Worm (Caenorhabditis elegans): ENCODE data around the gene lat-2.

DNA sequence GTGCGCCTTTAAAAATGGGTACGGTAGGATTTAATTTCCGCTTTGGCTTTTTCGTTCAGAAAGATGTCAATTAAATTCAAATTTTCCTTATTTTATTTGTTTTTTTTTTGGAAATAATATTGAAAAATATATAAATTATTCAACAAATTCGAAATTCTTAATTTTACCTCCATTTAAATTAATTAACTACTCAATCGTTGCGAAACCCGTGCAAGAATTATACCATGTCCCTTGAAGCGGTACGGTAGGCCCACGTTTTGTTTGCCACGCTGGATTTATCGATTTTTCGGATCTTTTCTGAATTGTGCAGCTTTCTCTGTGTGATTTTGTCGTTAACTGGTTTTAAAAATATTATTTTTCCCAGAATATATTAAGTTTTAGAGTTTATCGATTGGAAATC lies 38.4 kb upstream of the lat-2 start, which contains the start of gene Y52E8A.2:
- TF ChIP-seq pbrm-1 (GFP tag; IDR thresholded peaks at IDR 0.05), result no peak
- TF ChIP-seq lag-1 (GFP tag; IDR thresholded peaks at IDR 0.05), result no peak
- TF ChIP-seq ztf-18 (tag; optimal IDR thresholded peaks at IDR 0.05), result no peak
- TF ChIP-seq tbp1 (GFP tag; optimal IDR thresholded peaks at IDR 0.05), result no peak
- TF ChIP-seq cebp-1 (GFP tag; IDR thresholded peaks at IDR 0.05), result no peak
- no peak for TF ChIP-seq cebp-1 (tag; optimal IDR thresholded peaks at IDR 0.05)
- TF ChIP-seq madf-8 (GFP tag; conservative IDR thresholded peaks at IDR 0.05), result peak; percentile 73
- no peak for TF ChIP-seq dpl-1 (GFP tag; optimal IDR thresholded peaks at IDR 0.05)
- no peak for TF ChIP-seq nhr-27 (tag; optimal IDR thresholded peaks at IDR 0.05)
- TF ChIP-seq nhr-80 (tag; optimal IDR thresholded peaks at IDR 0.05), result no peak
- no peak for TF ChIP-seq unc-62 (GFP tag; optimal IDR thresholded peaks at IDR 0.05)

All from whole organism, young adult.